Worm (Caenorhabditis elegans) whole organism, dauer: Measurements from ENCODE around the gene saeg-1.

Experiments
- unc-62 ChIP-seq: sonication (generic microtip); optimal IDR thresholded peaks from 2 replicates; lab custom pipeline; 2017; ENCODE audit warnings: missing biosample characterization, missing genetic modification reagents, missing genetic modification characterization

Gene saeg-1

DNA sequence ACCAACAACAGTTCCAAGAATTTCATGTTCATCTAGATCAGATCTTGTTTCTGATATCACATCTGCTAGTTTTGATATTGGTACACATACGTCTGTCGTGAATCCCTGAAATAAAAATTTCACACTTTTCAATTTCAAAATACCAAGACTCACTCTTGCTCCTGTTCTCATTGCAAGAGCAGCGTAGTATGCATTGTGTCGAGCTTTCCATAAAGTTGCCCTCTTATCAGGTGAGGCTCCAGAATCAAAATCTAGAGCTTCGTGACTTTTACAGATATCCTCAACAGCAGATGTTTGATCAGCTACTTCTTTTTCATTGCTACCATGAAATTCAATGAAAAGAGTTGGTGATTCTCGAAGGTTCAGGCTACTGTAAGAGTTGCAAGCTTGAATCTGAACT lies 23.5 kb upstream of the saeg-1 start, which contains the start of gene F32D8.11:
TSS of gene F32D8.11 (minus strand) at position 101 of the 400 bp plus-strand sequence.
- TF ChIP-seq unc-62 (GFP tag; lab: Kevin White, UChicago), result no peak

DNA sequence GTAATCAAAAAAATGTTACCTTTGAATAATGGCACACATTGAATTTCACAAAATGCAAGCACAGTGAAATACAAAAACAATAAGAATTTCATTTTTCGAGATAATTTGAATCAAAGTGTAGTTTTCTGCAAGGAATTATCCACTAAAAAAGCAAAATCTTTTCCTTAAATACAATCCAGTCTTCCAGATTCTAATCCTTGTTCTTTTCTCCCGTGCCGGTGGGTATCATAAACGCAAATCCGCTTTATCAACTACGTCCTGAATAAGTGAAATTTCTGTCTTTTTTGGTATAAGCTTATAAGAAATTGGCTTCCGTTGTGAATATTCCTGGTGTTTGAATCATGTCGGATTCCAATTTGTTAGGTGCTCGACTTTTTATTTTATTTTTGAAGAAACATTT lies 22.7 kb upstream of the saeg-1 start:
- TF ChIP-seq unc-62 (GFP tag; lab: Kevin White, UChicago), result no peak

DNA sequence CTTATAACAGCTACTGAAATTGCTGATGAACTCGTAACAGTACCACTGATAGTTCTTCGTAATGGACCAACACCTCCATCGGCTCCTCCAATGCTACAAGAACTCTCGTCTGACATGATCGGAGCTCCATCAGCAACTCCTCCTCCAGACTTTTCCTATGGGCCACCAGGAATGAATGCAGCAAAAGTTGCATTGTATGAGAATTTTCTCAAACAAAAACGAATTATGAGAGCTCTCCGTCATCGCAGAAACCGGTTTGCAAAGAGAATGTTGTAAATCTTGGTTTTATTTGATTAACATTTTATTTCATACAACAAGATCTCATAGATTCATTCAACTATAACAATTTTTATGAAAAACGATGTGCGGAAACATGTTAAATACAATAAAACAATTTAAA lies 22.1 kb upstream of the saeg-1 start:
- TF ChIP-seq unc-62 (GFP tag; lab: Kevin White, UChicago), result no peak

DNA sequence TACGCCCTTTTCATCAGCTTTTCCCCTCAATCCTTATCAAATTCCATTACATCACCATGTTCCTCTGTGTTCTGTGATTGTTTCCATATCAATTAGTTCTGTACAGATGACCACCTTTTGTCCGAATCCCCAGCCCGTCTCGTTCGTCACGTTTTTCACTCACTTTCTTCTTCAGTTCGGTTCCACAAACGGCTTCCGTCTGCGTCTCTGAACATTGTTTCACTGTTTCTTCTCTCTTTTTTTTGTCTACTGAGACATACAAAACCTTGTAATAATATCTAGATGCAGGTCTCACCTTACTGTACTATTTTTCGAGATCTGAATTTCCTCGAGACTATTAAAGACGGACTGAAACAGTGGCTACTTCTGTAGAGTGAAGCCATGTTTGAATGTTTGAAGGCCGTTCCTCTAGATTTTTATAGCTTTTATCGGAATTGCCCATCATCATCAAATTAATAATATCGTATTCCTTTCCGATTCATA lies 20.9 kb upstream of the saeg-1 start, which contains the start of gene F32D8.3:
TSS of gene F32D8.3 (plus strand) at position 433 of the 483 bp plus-strand sequence.
- TF ChIP-seq unc-62 (GFP tag; lab: Kevin White, UChicago), result no peak

DNA sequence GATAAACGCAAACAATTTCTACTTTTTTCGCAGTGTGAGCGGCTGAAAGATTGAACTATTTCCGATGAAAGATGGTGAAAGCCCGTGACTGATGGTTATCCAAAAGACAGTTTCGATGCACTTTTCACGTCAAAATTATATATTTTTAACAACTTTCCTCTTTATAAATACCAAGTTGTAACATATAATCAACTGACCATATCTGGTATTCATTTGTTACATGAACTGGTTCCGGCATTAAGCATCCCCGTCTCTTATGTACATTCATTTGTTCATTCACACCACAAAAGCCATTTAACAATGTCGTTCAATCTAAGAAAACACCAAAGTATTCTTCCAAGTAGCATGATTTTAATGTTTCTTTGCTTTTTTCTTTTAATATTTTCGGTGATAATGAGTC lies 18.0 kb upstream of the saeg-1 start, which contains the start of gene F32D8.2:
TSS of gene F32D8.2 (plus strand) at position 301 of the 400 bp plus-strand sequence.
- TF ChIP-seq unc-62 (GFP tag; lab: Kevin White, UChicago), result no peak

DNA sequence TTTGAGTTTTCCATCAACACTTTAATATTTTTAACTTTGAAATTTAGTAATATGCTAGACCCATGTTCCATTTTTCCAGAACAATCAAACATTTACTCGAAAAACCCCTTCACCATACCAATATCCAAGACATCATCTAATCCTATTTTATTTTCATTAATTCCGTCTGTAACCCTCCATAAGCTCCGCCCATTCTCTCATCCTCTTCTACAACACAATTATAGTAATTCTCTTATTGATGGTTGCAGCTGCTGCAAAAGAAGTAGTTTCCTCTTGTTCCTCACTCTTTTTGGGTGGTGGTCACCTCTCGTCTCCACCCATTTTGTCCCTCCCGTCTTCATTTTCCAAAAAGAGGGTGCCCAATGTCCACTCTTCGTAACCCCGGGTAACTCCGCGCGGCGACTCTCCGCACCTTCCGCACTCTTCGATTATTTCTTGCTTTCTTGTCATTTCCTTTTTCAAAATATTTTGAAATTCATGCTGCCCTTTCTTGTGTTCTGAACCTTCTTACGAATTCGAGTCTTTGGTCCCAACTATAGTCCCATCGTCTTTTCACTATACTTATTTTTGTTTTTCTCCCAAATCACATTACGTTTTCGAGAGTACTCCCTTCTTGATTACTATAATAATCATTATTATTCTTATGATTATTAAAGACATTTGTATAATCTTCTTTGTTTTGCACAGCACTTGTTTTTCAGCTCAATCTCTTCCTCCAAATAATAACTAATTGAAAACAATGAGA lies 14.8 kb upstream of the saeg-1 start, which contains the start of gene F32D8.1:
TSS of gene F32D8.1 (plus strand) at position 695 of the 745 bp plus-strand sequence.
- no peak for TF ChIP-seq unc-62 (GFP tag; lab: Kevin White, UChicago)

DNA sequence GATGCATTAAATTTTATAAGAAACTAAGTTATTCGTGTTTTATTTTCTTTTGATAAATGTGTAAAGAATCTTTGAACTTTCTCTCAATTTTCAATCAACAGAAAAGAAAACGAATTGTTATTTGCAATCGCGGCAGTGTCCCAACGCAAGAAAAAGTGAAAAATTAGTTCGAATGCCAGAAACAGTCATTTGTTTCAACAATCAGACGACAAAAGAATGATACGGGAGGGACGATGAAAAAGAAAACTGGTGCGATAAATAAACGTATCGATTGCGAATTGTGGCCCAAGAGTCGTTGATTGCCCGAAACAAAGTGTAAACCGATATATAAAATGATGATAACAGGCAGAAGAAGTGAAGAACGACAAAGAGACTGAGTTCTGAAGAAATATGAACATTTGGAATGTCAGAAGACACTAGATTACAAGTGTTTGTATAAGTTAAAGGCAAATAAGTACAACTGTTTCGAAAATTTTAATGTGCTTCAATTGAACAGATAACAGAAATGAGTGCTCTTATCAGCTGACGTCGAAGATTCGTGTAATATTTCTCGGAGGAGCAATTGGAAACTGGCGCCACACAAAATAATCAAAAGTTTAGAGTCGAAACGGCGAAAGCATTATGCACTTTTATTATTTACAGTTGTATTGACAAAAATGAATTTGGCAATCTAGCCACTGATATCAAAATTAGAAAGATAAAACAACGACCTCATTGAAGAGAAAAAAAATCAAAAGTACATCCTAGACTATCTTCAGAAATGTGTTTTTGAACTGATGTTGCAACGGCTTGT lies 12.5 kb upstream of the saeg-1 start:
- TF ChIP-seq unc-62 (GFP tag; lab: Kevin White, UChicago), result no peak

DNA sequence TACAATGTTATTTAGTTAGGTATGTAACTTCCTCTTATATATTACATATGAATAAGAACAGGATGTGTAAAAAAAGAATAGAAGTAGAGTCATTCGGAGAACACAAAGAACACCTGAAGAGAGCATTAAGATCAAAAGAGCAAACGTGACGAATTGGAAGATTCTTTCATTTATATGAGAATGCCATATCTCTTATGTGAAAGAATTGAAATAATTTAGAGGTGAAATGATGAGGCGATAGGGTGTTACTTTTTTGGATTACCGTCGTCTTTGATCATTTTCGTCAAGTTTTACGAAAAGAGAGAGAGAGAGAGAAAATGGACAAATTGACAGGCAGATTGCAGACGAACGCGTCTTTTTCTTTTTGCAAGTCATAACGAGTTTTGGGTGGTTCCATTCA lies 11.0 kb upstream of the saeg-1 start:
- no peak for TF ChIP-seq unc-62 (GFP tag; lab: Kevin White, UChicago)

DNA sequence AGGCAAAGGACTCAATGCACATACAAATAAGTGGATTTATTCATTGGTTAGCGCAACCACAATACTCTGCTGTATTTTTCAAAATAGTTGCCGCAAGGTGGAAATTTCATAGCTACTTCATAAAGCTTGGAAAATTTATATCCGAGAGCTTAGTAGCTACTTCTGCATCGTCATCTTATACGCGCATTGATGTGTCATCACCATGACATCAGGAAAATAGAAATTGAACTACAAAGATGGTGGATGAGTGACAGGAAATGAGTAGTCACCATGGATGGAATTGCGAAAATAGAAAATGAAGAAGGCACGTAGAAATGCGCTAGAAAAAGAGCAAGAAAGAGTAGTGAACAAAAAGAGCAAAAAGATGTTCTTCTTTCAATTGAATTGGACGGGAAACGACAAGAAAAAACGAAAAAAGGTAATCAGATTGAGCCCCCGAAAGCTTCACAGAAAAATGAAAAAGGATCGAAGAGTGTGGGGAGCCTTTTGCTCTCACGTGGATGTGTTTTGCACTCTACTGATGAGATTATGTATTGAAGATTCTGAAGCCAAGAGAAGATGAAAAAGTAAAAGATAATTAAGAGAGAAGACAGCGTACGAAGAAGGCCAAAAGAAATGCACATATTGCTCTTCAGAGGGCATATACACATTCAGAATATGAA lies 9.6 kb upstream of the saeg-1 start:
- TF ChIP-seq unc-62 (GFP tag; lab: Kevin White, UChicago), result no peak

DNA sequence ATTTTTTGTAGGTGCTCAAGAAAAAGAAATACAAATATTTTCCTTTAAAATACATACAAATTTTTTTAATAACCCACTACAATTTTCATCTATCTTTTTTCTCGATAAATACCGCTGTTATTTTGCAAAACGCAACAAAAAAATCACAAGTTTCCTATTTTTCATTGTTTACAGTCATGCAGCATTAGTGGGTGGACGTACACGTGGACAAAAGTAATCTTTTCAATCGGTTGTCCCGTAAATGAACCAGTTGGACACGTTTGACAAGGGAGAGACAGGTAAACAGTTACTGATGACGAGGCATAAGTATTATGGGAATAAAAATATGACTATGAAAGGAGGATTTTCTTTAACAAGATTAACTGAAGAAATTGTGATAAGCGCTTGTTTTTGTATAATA lies 7.7 kb upstream of the saeg-1 start:
- no peak for TF ChIP-seq unc-62 (GFP tag; lab: Kevin White, UChicago)

DNA sequence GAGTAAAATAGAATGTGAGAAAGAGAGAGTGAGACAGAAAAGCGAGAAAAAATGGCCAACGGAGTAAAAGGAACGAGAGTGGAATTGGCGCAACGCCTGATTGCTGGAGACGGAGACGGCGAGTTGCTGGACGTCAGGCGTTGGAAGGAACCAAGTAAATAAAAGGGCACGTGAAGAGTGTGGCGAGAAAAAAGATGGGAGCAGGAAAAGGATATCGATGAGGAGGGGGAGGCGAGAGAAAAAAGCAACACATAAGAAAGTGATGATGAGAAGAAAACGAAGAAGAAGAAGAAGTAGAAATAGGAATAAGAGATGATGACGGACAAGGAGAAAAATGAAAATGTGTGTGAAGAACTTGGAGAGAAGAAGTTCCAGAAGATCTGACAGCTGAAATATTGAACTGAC lies 6.0 kb upstream of the saeg-1 start:
- TF ChIP-seq unc-62 (GFP tag; lab: Kevin White, UChicago), result no peak

DNA sequence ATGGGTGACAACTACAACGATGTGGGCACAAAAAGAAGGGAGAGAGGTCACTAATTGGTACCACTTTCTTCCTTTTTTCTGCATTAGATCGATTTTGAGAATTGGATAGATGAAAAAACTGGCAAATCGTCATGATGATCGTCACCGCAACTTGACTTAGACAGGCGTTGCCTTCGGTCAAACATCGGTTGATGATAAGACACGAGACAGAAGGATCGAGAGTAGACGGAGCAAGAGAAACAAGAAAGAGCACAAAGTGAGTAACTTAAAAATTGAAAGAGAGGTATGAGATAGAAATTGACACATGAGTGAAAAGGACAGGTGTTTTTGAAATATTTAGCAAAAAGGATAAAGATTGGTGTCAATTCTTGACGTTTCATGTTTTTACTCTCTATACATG lies 4.6 kb upstream of the saeg-1 start:
- TF ChIP-seq unc-62 (GFP tag; lab: Kevin White, UChicago), result no peak

DNA sequence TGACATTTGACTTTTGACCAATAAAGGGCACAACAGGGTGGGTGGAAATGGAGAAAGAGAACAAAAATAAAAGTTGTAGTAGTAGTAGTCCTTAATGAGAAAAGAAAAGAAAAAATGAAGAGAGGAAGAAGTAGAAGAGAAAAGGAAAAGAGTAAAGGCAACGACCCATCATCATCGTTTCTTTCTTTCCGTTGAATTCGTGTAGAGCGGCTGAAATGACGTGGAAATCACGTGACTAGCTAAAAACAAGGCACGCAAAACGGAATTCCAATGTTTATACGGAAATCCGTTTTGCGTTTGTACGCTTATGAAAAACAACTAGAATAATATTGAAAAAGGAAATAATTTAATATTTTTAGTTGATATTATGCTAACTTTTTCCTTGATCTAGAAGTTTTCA lies 2.1 kb upstream of the saeg-1 start:
- no peak for TF ChIP-seq unc-62 (GFP tag; lab: Kevin White, UChicago)

DNA sequence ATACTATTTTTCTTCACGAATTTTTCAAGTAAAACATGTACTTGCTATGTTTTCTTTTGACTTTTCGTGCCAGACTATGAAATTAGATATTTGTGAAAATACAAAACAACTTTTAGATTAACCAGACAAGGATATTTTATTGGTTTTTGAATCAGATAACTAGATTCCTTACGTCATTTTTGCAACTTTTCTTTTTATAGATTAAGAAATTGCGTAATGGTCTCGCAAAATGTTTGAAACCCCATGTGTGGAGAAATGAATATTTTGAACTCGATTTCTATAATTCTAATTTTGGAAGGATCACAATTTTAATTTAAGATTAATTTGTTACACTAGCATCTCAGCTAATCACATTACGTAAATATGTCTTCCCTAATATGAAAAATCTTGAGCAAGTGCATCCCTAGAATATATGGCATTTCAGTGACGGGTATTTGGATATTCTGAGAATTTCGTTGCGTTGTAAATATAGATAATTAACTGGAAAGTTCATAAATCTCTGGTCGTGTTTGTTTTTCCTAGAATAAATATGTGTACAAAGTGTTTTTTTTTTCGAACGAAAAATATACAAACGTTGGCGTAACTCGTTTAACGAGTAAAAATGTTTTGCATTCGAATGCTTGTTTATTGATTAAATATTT lies 2.9 kb downstream of the saeg-1 start:
- no peak for TF ChIP-seq unc-62 (GFP tag; lab: Kevin White, UChicago)

DNA sequence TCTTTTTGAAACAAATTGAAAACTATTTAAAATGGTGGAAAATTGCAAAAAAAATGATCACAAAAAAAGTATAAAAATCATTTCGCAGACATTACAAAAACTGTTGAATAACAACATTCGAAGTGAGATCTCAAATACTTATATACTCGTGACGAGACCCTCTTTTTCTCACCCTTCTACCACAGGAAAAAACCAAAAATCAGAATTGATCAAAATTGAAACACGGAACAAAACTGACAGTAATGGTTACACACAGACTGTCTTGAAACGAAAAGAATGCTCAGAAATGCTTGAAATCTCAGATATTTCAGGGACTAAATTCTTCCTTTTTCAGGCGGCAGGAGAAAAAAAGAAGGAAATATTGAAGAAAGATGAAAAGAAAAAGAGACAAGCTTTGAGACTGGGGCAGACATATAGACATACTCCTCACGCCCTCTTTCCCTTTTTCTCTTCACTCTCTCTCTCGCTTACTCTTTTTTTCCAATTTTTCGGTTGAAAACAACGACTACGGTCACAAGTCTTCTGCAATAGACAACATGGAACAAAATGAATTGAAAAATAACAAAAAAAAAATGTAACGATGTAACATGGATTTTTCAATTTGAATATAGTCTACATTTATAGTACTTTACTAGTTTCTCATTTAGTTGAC lies 3.8 kb downstream of the saeg-1 start:
- TF ChIP-seq unc-62 (GFP tag; lab: Kevin White, UChicago), result no peak
